Worm (Caenorhabditis elegans) whole organism, L4 larva: ENCODE data around the gene T24B8.4.

ENCODE experiments used
- R02D3.7 ChIP-seq: fragments of 150-350 bp; sonication (generic microtip); optimal IDR thresholded peaks from 3 replicates; lab custom pipeline; 2014; ENCODE audit warnings: missing biosample characterization, missing genetic modification characterization
- aha-1 ChIP-seq: fragments of 150-350 bp; peaks from one replicate; lab custom pipeline; 2014; ENCODE audit warnings: missing biosample characterization, missing genetic modification characterization
- daf-19 ChIP-seq: fragments of 200-800 bp; sonication (Bioruptor generic); conservative IDR thresholded peaks from 2 replicates; pipeline ENCODE4 v1.3.6; 2022; ENCODE audit warnings: missing genetic modification characterization, missing compliant biosample characterization
- dpl-1 ChIP-seq: fragments of 150-350 bp; optimal IDR thresholded peaks from 2 replicates; lab custom pipeline; 2014; ENCODE audit warnings: missing biosample characterization, missing genetic modification reagents, missing genetic modification characterization
- hlh-30 ChIP-seq: sonication (generic microtip); optimal IDR thresholded peaks from 2 replicates; lab custom pipeline; 2017; ENCODE audit warnings: antibody characterized with exemption, mild to moderate bottlenecking, missing genetic modification characterization, missing compliant biosample characterization; ENCODE audit not compliant: insufficient read depth
- lin-15B ChIP-seq: fragments of 150-350 bp; sonication (generic microtip); optimal IDR thresholded peaks from 3 replicates; lab custom pipeline; 2014; ENCODE audit warnings: missing biosample characterization, missing genetic modification characterization
- mdl-1 ChIP-seq, 2 experiments: fragments of 150-350 bp in 1 of 2; sonication (generic microtip) in 1 of 2; optimal IDR thresholded peaks; 2 replicates each; lab custom pipeline; 2014 to 2017; ENCODE audit warnings: missing biosample characterization in 2 of 2, missing genetic modification characterization in 2 of 2
- nhr-25 ChIP-seq: sonication (generic microtip); optimal IDR thresholded peaks from 2 replicates; lab custom pipeline; 2017; ENCODE audit warnings: missing genetic modification characterization, mild to moderate bottlenecking, missing compliant biosample characterization, antibody characterized with exemption, moderate library complexity, borderline replicate concordance; ENCODE audit not compliant: insufficient read depth
- nhr-76 ChIP-seq: fragments of 150-350 bp; optimal IDR thresholded peaks from 2 replicates; lab custom pipeline; 2014; ENCODE audit warnings: missing biosample characterization, missing genetic modification characterization
- pqm-1 ChIP-seq: sonication (generic microtip); optimal IDR thresholded peaks from 2 replicates; lab custom pipeline; 2017; ENCODE audit warnings: missing biosample characterization, missing genetic modification characterization
- unc-130 ChIP-seq: sonication (generic microtip); optimal IDR thresholded peaks from 2 replicates; lab custom pipeline; 2016; ENCODE audit warnings: missing genetic modification reagents, missing genetic modification characterization, missing compliant biosample characterization
- unc-39 ChIP-seq: sonication (generic microtip); optimal IDR thresholded peaks from 2 replicates; lab custom pipeline; 2017; ENCODE audit warnings: missing biosample characterization, missing genetic modification characterization
- unc-62 ChIP-seq, 3 experiments: fragments of 150-350 bp in 1 of 3; sonication (generic microtip); optimal IDR thresholded peaks in 2 of 3; peaks in 1 of 3; 1 replicate in 1 of 3; 2 replicates in 2 of 3; lab custom pipeline; 2014 to 2017; ENCODE audit warnings: missing biosample characterization in 3 of 3, missing genetic modification characterization in 3 of 3, missing genetic modification reagents in 3 of 3, missing genotype in 1 of 3
- vab-7 ChIP-seq: fragments of 200-800 bp; sonication (Bioruptor generic); IDR thresholded peaks from 2 replicates; pipeline ENCODE4 v1.3.6; 2022; ENCODE audit warnings: missing genetic modification reagents, missing genetic modification characterization, missing compliant biosample characterization

- TF ChIP-seq mdl-1 (tag; optimal IDR thresholded peaks at IDR 0.05; lab: Kevin White, UChicago): no peak
- TF ChIP-seq hlh-30: no peak
- TF ChIP-seq unc-130 (GFP tag; lab: Kevin White, UChicago): no peak
- peak in 1 of 2 experiments; percentile 12 for TF ChIP-seq unc-62 (GFP tag; optimal IDR thresholded peaks at IDR 0.05 in 1 of 2; lab: Kevin White, UChicago)
- no peak for TF ChIP-seq unc-62 (tag; optimal IDR thresholded peaks at IDR 0.05; lab: Kevin White, UChicago)
- no peak for TF ChIP-seq pqm-1
- TF ChIP-seq lin-15B (tag; lab: Kevin White, UChicago): no peak
- no peak for TF ChIP-seq aha-1
- TF ChIP-seq unc-39 (tag; lab: Kevin White, UChicago): no peak
- TF ChIP-seq R02D3.7 (tag; lab: Kevin White, UChicago): no peak
- no peak for TF ChIP-seq nhr-25 (tag; lab: Kevin White, UChicago)
- no peak for TF ChIP-seq dpl-1
- TF ChIP-seq daf-19: no peak
- no peak for TF ChIP-seq nhr-76 (tag; lab: Kevin White, UChicago)
- TF ChIP-seq vab-7 (GFP tag; lab: Robert Waterston, UW): no peak
Measured at ce11 chrII:9062261-9062948, 8.2 kb downstream of the T24B8.4 start.
